Worm (Caenorhabditis elegans): ENCODE results near the gene F59F5.5.

- TF ChIP-seq elt-2 (tag; optimal IDR thresholded peaks at IDR 0.05) (no peak), K02D7.2 (tag; optimal IDR thresholded peaks at IDR 0.05) (no peak), unc-42 (tag; optimal IDR thresholded peaks at IDR 0.05) (no peak), dmd-4 (tag; optimal IDR thresholded peaks at IDR 0.05; ENCODE audit: borderline replicate concordance) (no peak), ama-1 (optimal IDR thresholded peaks at IDR 0.05) (no peak)
Observed at ce11 chrX:10527414-10527813, 18.4 kb upstream of the F59F5.5 start.

All from whole organism, late embryonic.